Worm (Caenorhabditis elegans): ENCODE results near the gene let-19.

let-19 gene

DNA sequence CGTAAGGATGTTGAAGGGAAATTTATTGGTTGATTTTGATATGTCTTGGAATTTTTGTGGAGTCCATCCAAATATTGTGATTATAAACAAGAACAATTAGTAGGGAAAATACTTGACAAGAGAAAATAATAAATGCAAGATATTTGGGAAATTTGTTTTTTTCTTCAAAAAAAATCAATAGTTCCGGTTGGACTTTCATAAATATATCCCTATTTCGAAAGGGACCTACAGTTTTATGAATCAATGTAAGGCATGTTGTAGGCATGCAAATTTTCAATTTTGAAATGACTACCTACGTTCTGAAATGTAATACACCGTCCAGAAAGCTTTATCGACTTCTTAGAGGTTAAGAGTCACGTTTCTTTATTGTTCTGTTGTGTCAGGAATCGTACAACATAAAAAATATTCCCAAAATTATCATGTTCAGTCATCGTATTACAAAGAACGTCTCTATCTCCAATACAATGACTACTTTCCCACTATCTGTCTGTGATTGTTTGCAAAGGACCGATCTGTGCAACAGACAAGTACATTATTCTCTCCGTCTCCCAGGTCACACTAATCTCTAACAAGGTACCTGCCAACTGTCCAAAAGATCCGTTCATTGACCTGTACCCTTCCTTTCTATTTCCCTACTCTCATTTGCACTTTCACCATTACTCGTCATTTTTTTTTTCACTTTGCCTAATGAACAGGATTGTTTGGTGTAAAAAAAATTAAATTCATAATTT is 19.2 kb downstream of the let-19 start, which contains the start of gene F07H5.13 (continued):
- TF ChIP-seq saeg-2 (GFP tag; IDR thresholded peaks at IDR 0.05) (0 out of 2 replicates have a peak, but pooled peaks have one; percentile 42), dpl-1 (GFP tag; optimal IDR thresholded peaks at IDR 0.05) (no peak), mdt-29 (GFP tag; IDR thresholded peaks at IDR 0.05) (no peak), daf-8 (GFP tag; IDR thresholded peaks at IDR 0.05) (no peak), mes-2 (tag; optimal IDR thresholded peaks at IDR 0.05; ENCODE audit: poor library complexity, severe bottlenecking) (peak; percentile 37), php-3 (GFP tag; IDR thresholded peaks at IDR 0.05) (0 out of 2 replicates have a peak, but pooled peaks have one; percentile 12), daf-16 (GFP tag; optimal IDR thresholded peaks at IDR 0.05) (peak in 1 of 2 experiments; percentile 33), daf-16 (tag; optimal IDR thresholded peaks at IDR 0.05) (peak; percentile 57), nhr-10 (tag; optimal IDR thresholded peaks at IDR 0.05) (no peak), nhr-28 (tag; optimal IDR thresholded peaks at IDR 0.05) (no peak), lin-29 (GFP tag; IDR thresholded peaks at IDR 0.05) (no peak), egl-27 (tag; optimal IDR thresholded peaks at IDR 0.05) (no peak), zfp-2 (tag; optimal IDR thresholded peaks at IDR 0.05) (no peak), lsy-2 (tag; optimal IDR thresholded peaks at IDR 0.05) (peak; percentile 20 to 80), T20F7.1 (GFP tag; optimal IDR thresholded peaks at IDR 0.05) (peak; percentile 59), dmd-6 (GFP tag; IDR thresholded peaks at IDR 0.05) (no peak), set-16 (GFP tag; IDR thresholded peaks at IDR 0.05) (no peak), ZK546.5 (tag; optimal IDR thresholded peaks at IDR 0.05) (no peak), hif-1 (tag; optimal IDR thresholded peaks at IDR 0.05) (peak in 1 of 2 experiments; percentile 35)

DNA sequence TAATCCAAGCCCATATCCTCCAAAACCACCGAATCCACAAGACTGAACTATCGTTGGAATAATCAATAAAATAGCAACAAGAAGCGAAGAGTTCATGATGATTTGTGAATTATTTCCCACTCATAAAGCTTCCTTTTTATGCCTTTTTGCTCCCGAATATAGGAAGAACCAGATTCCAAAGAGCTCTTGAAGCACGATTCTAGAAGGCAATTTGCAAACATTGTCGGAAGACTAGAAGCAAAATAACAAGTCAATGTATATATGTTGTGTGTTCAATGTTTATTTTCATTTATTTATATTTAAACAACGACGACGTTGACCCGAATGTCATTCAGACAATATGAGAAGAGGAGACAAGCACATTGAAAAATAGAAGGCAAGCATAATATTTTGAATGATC is 21.9 kb downstream of the let-19 start, which contains the start of gene idpa-2:
Gene idpa-2, minus strand, starts transcription at position 101 of the 400 bp plus-strand sequence.
- TF ChIP-seq sdz-12 (GFP tag; optimal IDR thresholded peaks at IDR 0.05) (no peak), ctbp-1 (GFP tag; IDR thresholded peaks at IDR 0.05) (no peak), ceh-28 (tag; optimal IDR thresholded peaks at IDR 0.05) (no peak), lin-13 (GFP tag; optimal IDR thresholded peaks at IDR 0.05) (no peak), nhr-28 (tag; optimal IDR thresholded peaks at IDR 0.05) (no peak), lin-1 (GFP tag; IDR thresholded peaks at IDR 0.05) (no peak), nhr-6 (tag; optimal IDR thresholded peaks at IDR 0.05) (no peak)

ce11 chrII:8794072-8794471 is 23.3 kb downstream of the let-19 start, which contains the start of gene F07H5.7:
Gene F07H5.7 (minus strand): TSS chrII:8794172.
- no peak for TF ChIP-seq R02D3.7 (tag; optimal IDR thresholded peaks at IDR 0.05)
- no peak for TF ChIP-seq rbr-2 (tag; optimal IDR thresholded peaks at IDR 0.05)
- TF ChIP-seq ceh-32 (tag; optimal IDR thresholded peaks at IDR 0.05; ENCODE audit: poor library complexity) = no peak
- no peak for TF ChIP-seq lin-38 (GFP tag; IDR thresholded peaks at IDR 0.05)
- TF ChIP-seq madf-9 (GFP tag; conservative IDR thresholded peaks at IDR 0.05) = no peak
- TF ChIP-seq ceh-62 (tag; optimal IDR thresholded peaks at IDR 0.05) = no peak
- no peak for TF ChIP-seq tra-1 (GFP tag; IDR thresholded peaks at IDR 0.05)
- no peak for TF ChIP-seq F37D6.2 (tag; optimal IDR thresholded peaks at IDR 0.05)
- no peak for TF ChIP-seq nhr-10 (tag; optimal IDR thresholded peaks at IDR 0.05)
- no peak for TF ChIP-seq ces-1 (GFP tag; optimal IDR thresholded peaks at IDR 0.05)
- TF ChIP-seq skn-1 (tag; optimal IDR thresholded peaks at IDR 0.05) = no peak
- no peak for TF ChIP-seq saeg-2 (GFP tag; IDR thresholded peaks at IDR 0.05)
- TF ChIP-seq pha-4 (GFP tag; IDR thresholded peaks at IDR 0.05) = no peak
- TF ChIP-seq pha-4 (tag; optimal IDR thresholded peaks at IDR 0.05) = no peak
- TF ChIP-seq duxl-1 (tag; optimal IDR thresholded peaks at IDR 0.05; ENCODE audit: poor library complexity) = no peak

Measured in whole organism, L4 larva.